Worm (Caenorhabditis elegans) whole organism, L4/young adult: ENCODE measurements around the gene Y62F5A.10.
A peak's percentile ranks its signal among the peaks of the same experiment; 100 is the strongest.

Experiments
- W03F9.2 ChIP-seq: fragments of 150-350 bp; optimal IDR thresholded peaks from 2 replicates; lab custom pipeline; 2014; ENCODE audit warnings: missing biosample characterization, missing genetic modification characterization
- dao-5 ChIP-seq: sonication (generic microtip); optimal IDR thresholded peaks from 2 replicates; lab custom pipeline; 2016; ENCODE audit warnings: missing genotype, missing genetic modification characterization, moderate library complexity, missing compliant biosample characterization
- him-1 ChIP-seq: sonication (generic microtip); optimal IDR thresholded peaks from 2 replicates; lab custom pipeline; 2016; ENCODE audit warnings: missing genotype, missing genetic modification reagents, missing genetic modification characterization, missing compliant biosample characterization

The Y62F5A.10 gene

ce11 chrII:11496767-11497166, 24.6 kb upstream of the Y62F5A.10 start, which contains the start of gene emc-5:
TSS of gene emc-5 (plus strand) at chrII:11496780.
- TF ChIP-seq W03F9.2 (no peak), him-1 (tag; lab: Kevin White, UChicago) (no peak), dao-5 (tag; lab: Kevin White, UChicago) (no peak)

- no peak for TF ChIP-seq him-1 (tag; lab: Kevin White, UChicago)
- TF ChIP-seq dao-5 (tag; lab: Kevin White, UChicago): no peak
- TF ChIP-seq W03F9.2: no peak
These were observed 24.0 kb upstream of the Y62F5A.10 start, which contains the start of gene B0334.5 for ce11 chrII:11497365-11497764. TSS of gene B0334.5 (plus strand) at chrII:11497665.

- TF ChIP-seq dao-5 (tag; lab: Kevin White, UChicago): no peak
These were observed 21.2 kb upstream of the Y62F5A.10 start, which contains the start of gene B0334.20 for ce11 chrII:11500198-11500597. TSS of gene B0334.20 (minus strand) at chrII:11500459.

- TF ChIP-seq dao-5 (tag; lab: Kevin White, UChicago) (no peak), W03F9.2 (no peak), him-1 (tag; lab: Kevin White, UChicago) (no peak)
These were observed 19.4 kb upstream of the Y62F5A.10 start for ce11 chrII:11501956-11502355.

ce11 chrII:11503761-11504160, 17.6 kb upstream of the Y62F5A.10 start:
- TF ChIP-seq dao-5 (tag; lab: Kevin White, UChicago): no peak
- TF ChIP-seq him-1 (tag; lab: Kevin White, UChicago): no peak
- no peak for TF ChIP-seq W03F9.2

ce11 chrII:11510373-11510772, 11.0 kb upstream of the Y62F5A.10 start, which contains the start of gene npr-41:
TSS of gene npr-41 (plus strand) at chrII:11510673.
- TF ChIP-seq dao-5 (tag; lab: Kevin White, UChicago) (no peak), him-1 (tag; lab: Kevin White, UChicago) (no peak), W03F9.2 (no peak)

ce11 chrII:11512921-11513320, 8.5 kb upstream of the Y62F5A.10 start:
- TF ChIP-seq W03F9.2: no peak
- no peak for TF ChIP-seq dao-5 (tag; lab: Kevin White, UChicago)
- TF ChIP-seq him-1 (tag; lab: Kevin White, UChicago): no peak

ce11 chrII:11514775-11515174, 6.6 kb upstream of the Y62F5A.10 start, which contains the start of gene srh-44:
TSS of gene srh-44 (plus strand) at chrII:11515075.
- TF ChIP-seq W03F9.2 (no peak), dao-5 (tag; lab: Kevin White, UChicago) (no peak), him-1 (tag; lab: Kevin White, UChicago) (no peak)

ce11 chrII:11518184-11518583, 3.2 kb upstream of the Y62F5A.10 start, which contains the start of gene B0334.10:
TSS of gene B0334.10 (plus strand) at chrII:11518484.
- no peak for TF ChIP-seq him-1 (tag; lab: Kevin White, UChicago)
- TF ChIP-seq dao-5 (tag; lab: Kevin White, UChicago): no peak
- no peak for TF ChIP-seq W03F9.2

- TF ChIP-seq dao-5 (tag; lab: Kevin White, UChicago): no peak
- no peak for TF ChIP-seq him-1 (tag; lab: Kevin White, UChicago)
- no peak for TF ChIP-seq W03F9.2
These were observed 5.6 kb downstream of the Y62F5A.10 start, which contains the start of gene age-1 for ce11 chrII:11526954-11527353. TSS of gene age-1 (minus strand) at chrII:11527054.

- TF ChIP-seq him-1 (tag; lab: Kevin White, UChicago): no peak
- no peak for TF ChIP-seq dao-5 (tag; lab: Kevin White, UChicago)
- no peak for TF ChIP-seq W03F9.2
These were observed 12.3 kb downstream of the Y62F5A.10 start, which contains the start of gene mdt-8 for ce11 chrII:11533716-11534115. TSS of gene mdt-8 (minus strand) at chrII:11533816.

- TF ChIP-seq him-1 (tag; lab: Kevin White, UChicago) (peak; percentile 62), W03F9.2 (peak; percentile 57)
These were observed 13.2 kb downstream of the Y62F5A.10 start, which contains the start of gene Y62F5A.12 for ce11 chrII:11534429-11535099. TSS of gene Y62F5A.12 (minus strand) at chrII:11534479.

ce11 chrII:11535429-11535828, 14.0 kb downstream of the Y62F5A.10 start:
- TF ChIP-seq W03F9.2 (no peak), dao-5 (tag; lab: Kevin White, UChicago) (no peak), him-1 (tag; lab: Kevin White, UChicago) (no peak)

ce11 chrII:11535924-11536323, 14.5 kb downstream of the Y62F5A.10 start:
- TF ChIP-seq him-1 (tag; lab: Kevin White, UChicago) (no peak), W03F9.2 (no peak), dao-5 (tag; lab: Kevin White, UChicago) (no peak)
